Fruit fly (Drosophila melanogaster): ENCODE measurements around the gene dsh.

Gene dsh

dm6 chrX:11348829-11349228 lies 6.9 kb upstream of the dsh start, which contains the start of gene CG1738 (continued):
- TF ChIP-seq CG18599 (GFP tag; optimal IDR thresholded peaks at IDR 0.05) (no peak), cas (GFP tag; IDR thresholded peaks at IDR 0.05) (no peak), CG34376 (GFP tag; optimal IDR thresholded peaks at IDR 0.05) (no peak), tll (GFP tag; optimal IDR thresholded peaks at IDR 0.05) (no peak), bcd (GFP tag; optimal IDR thresholded peaks at IDR 0.05) (no peak), Six4 (GFP tag; optimal IDR thresholded peaks at IDR 0.05) (no peak), Ada2b (GFP tag; IDR thresholded peaks at IDR 0.05) (0 out of 2 replicates have a peak, but pooled peaks have one; percentile 10), ci (GFP tag; IDR thresholded peaks at IDR 0.05) (no peak), CG13123 (GFP tag; optimal IDR thresholded peaks at IDR 0.05) (no peak), h (optimal IDR thresholded peaks at IDR 0.05) (no peak), hth (optimal IDR thresholded peaks at IDR 0.05) (no peak), Dfd (GFP tag; optimal IDR thresholded peaks at IDR 0.05) (no peak), CG8388 (GFP tag; optimal IDR thresholded peaks at IDR 0.05) (peak; percentile 7), ems (GFP tag; optimal IDR thresholded peaks at IDR 0.05) (no peak), CG8290 (GFP tag; optimal IDR thresholded peaks at IDR 0.05) (no peak), CG8290 (tag; optimal IDR thresholded peaks at IDR 0.05) (no peak), bbx (GFP tag; IDR thresholded peaks at IDR 0.05; ENCODE audit: partially characterized antibody) (no peak), sna (GFP tag; IDR thresholded peaks at IDR 0.05; ENCODE audit: partially characterized antibody) (no peak), CG8924 (tag; optimal IDR thresholded peaks at IDR 0.05) (peak; percentile 5), CG2120 (GFP tag; optimal IDR thresholded peaks at IDR 0.05) (peak; percentile 36), CG17361 (GFP tag; IDR thresholded peaks at IDR 0.05) (no peak), Awh (GFP tag; IDR thresholded peaks at IDR 0.05) (no peak), CG17359 (tag; optimal IDR thresholded peaks at IDR 0.05) (no peak), CG6689 (GFP tag; IDR thresholded peaks at IDR 0.05) (peak; percentile 100), CG11247 (GFP tag; IDR thresholded peaks at IDR 0.05) (no peak), lbe (GFP tag; optimal IDR thresholded peaks at IDR 0.05) (no peak), gem (tag; optimal IDR thresholded peaks at IDR 0.05) (peak; percentile 33), CG5245 (GFP tag; optimal IDR thresholded peaks at IDR 0.05) (no peak), scrt (GFP tag; optimal IDR thresholded peaks at IDR 0.05) (peak; percentile 5), CG4854 (GFP tag; optimal IDR thresholded peaks at IDR 0.05) (no peak), Fer1 (GFP tag; optimal IDR thresholded peaks at IDR 0.05) (peak; percentile 18), trem (tag; optimal IDR thresholded peaks at IDR 0.05) (peak; percentile 40), dm (GFP tag; optimal IDR thresholded peaks at IDR 0.05) (peak; percentile 60), disco-r (GFP tag; optimal IDR thresholded peaks at IDR 0.05) (no peak), CG4360 (GFP tag; IDR thresholded peaks at IDR 0.05) (no peak), gcm (GFP tag; optimal IDR thresholded peaks at IDR 0.05) (no peak), dpn (GFP tag; optimal IDR thresholded peaks at IDR 0.05) (peak; percentile 1 to 5), CG2678 (tag; optimal IDR thresholded peaks at IDR 0.05) (peak; percentile 31), chn (GFP tag; optimal IDR thresholded peaks at IDR 0.05) (no peak), Eip74EF (GFP tag; optimal IDR thresholded peaks at IDR 0.05) (no peak), dan (GFP tag; IDR thresholded peaks at IDR 0.05) (no peak), CG6765 (GFP tag; optimal IDR thresholded peaks at IDR 0.05) (no peak), fru (optimal IDR thresholded peaks at IDR 0.05) (no peak), run (tag; optimal IDR thresholded peaks at IDR 0.05) (no peak), CG2712 (tag; optimal IDR thresholded peaks at IDR 0.05) (peak; percentile 38), CG9609 (GFP tag; optimal IDR thresholded peaks at IDR 0.05) (no peak), MTF-1 (GFP tag; optimal IDR thresholded peaks at IDR 0.05; ENCODE audit: borderline replicate concordance) (no peak), unpg (GFP tag; optimal IDR thresholded peaks at IDR 0.05) (peak; percentile 17), C15 (GFP tag; IDR thresholded peaks at IDR 0.05) (no peak), CG17568 (GFP tag; optimal IDR thresholded peaks at IDR 0.05) (no peak), schlank (tag; optimal IDR thresholded peaks at IDR 0.05) (no peak), CG2202 (tag; optimal IDR thresholded peaks at IDR 0.05) (no peak), Lpt (GFP tag; optimal IDR thresholded peaks at IDR 0.05) (no peak)

Measured in whole organism, embryonic.